Worm (Caenorhabditis elegans) whole organism, L3 larva: ENCODE measurements around the gene C52B9.4.

Experiments used
- R02D3.7 ChIP-seq: fragments of 150-350 bp; optimal IDR thresholded peaks from 2 replicates; lab custom pipeline; 2014; ENCODE audit warnings: missing biosample characterization, missing genetic modification characterization
- ZK546.5 ChIP-seq: sonication (generic microtip); optimal IDR thresholded peaks from 2 replicates; lab custom pipeline; 2017; ENCODE audit warnings: missing biosample characterization, missing genetic modification characterization
- aly-2 ChIP-seq: fragments of 150-350 bp; optimal IDR thresholded peaks from 2 replicates; lab custom pipeline; 2014; ENCODE audit warnings: missing biosample characterization, missing genetic modification characterization
- ama-1 ChIP-seq: fragments of 150-350 bp; optimal IDR thresholded peaks from 2 replicates; lab custom pipeline; 2018
- ceh-16 ChIP-seq: sonication (generic microtip); optimal IDR thresholded peaks from 2 replicates; lab custom pipeline; 2017; ENCODE audit warnings: missing biosample characterization, missing genetic modification characterization
- ceh-28 ChIP-seq: fragments of 150-350 bp; optimal IDR thresholded peaks from 2 replicates; lab custom pipeline; 2014; ENCODE audit warnings: missing biosample characterization, missing genetic modification reagents, missing genetic modification characterization
- ceh-9 ChIP-seq: sonication (generic microtip); optimal IDR thresholded peaks from 2 replicates; lab custom pipeline; 2018; ENCODE audit warnings: missing biosample characterization, missing genetic modification characterization
- daf-12 ChIP-seq: fragments of 150-350 bp; optimal IDR thresholded peaks from 2 replicates; lab custom pipeline; 2014; ENCODE audit warnings: missing biosample characterization, missing genetic modification reagents, missing genetic modification characterization
- egl-27 ChIP-seq: sonication (generic microtip); optimal IDR thresholded peaks from 4 replicates; lab custom pipeline; 2017; ENCODE audit warnings: missing biosample characterization, missing genetic modification reagents, missing genetic modification characterization
- egl-5 ChIP-seq: fragments of 150-350 bp; optimal IDR thresholded peaks from 2 replicates; lab custom pipeline; 2017; ENCODE audit warnings: missing biosample characterization, missing genetic modification reagents, missing genetic modification characterization, inconsistent platforms
- elt-1 ChIP-seq: fragments of 150-350 bp; optimal IDR thresholded peaks from 2 replicates; lab custom pipeline; 2014; ENCODE audit warnings: missing biosample characterization, missing genetic modification characterization
- elt-2 ChIP-seq: sonication (generic microtip); optimal IDR thresholded peaks from 2 replicates; lab custom pipeline; 2016; ENCODE audit warnings: missing genetic modification reagents, mild to moderate bottlenecking, missing genetic modification characterization, missing compliant biosample characterization
- eor-1 ChIP-seq, 2 experiments: fragments of 150-350 bp; optimal IDR thresholded peaks; 2 replicates each; lab custom pipeline; 2014 to 2018; ENCODE audit warnings: missing biosample characterization in 2 of 2, missing genetic modification characterization in 2 of 2
- fkh-10 ChIP-seq: sonication (generic microtip); optimal IDR thresholded peaks from 2 replicates; lab custom pipeline; 2017; ENCODE audit warnings: missing biosample characterization, missing genetic modification reagents, missing genetic modification characterization
- fkh-2 ChIP-seq: fragments of 150-350 bp; optimal IDR thresholded peaks from 2 replicates; lab custom pipeline; 2014; ENCODE audit warnings: missing biosample characterization, missing genetic modification reagents, missing genetic modification characterization
- fos-1 ChIP-seq: fragments of 150-350 bp; optimal IDR thresholded peaks from 2 replicates; lab custom pipeline; 2014; ENCODE audit warnings: missing biosample characterization, missing genetic modification characterization
- hmg-11 ChIP-seq: sonication (generic microtip); optimal IDR thresholded peaks from 2 replicates; lab custom pipeline; 2016; ENCODE audit warnings: missing genetic modification characterization, missing compliant biosample characterization
- lin-15B ChIP-seq: fragments of 150-350 bp; optimal IDR thresholded peaks from 2 replicates; lab custom pipeline; 2014; ENCODE audit warnings: missing biosample characterization, missing genetic modification characterization
- lin-39 ChIP-seq: fragments of 150-350 bp; optimal IDR thresholded peaks from 2 replicates; lab custom pipeline; 2018; ENCODE audit warnings: missing biosample characterization, missing genetic modification reagents, missing genetic modification characterization
- mdl-1 ChIP-seq: fragments of 150-350 bp; optimal IDR thresholded peaks from 2 replicates; lab custom pipeline; 2014; ENCODE audit warnings: missing biosample characterization, missing genetic modification characterization
- mml-1 ChIP-seq: fragments of 150-350 bp; sonication (generic microtip); optimal IDR thresholded peaks from 3 replicates; lab custom pipeline; 2014; ENCODE audit warnings: missing biosample characterization, missing genetic modification characterization
- nfya-1 ChIP-seq: sonication (generic microtip); optimal IDR thresholded peaks from 2 replicates; lab custom pipeline; 2017; ENCODE audit warnings: missing genetic modification characterization, mild to moderate bottlenecking, missing compliant biosample characterization, antibody characterized with exemption, moderate library complexity; ENCODE audit not compliant: insufficient read depth
- nhr-11 ChIP-seq: fragments of 150-350 bp; optimal IDR thresholded peaks from 2 replicates; lab custom pipeline; 2014; ENCODE audit warnings: missing biosample characterization, missing genetic modification characterization
- nhr-12 ChIP-seq: fragments of 150-350 bp; optimal IDR thresholded peaks from 2 replicates; lab custom pipeline; 2014; ENCODE audit warnings: missing biosample characterization, missing genetic modification characterization
- nhr-23 ChIP-seq: fragments of 150-350 bp; optimal IDR thresholded peaks from 2 replicates; lab custom pipeline; 2014; ENCODE audit warnings: missing biosample characterization, missing genetic modification reagents, missing genetic modification characterization
- nhr-237 ChIP-seq: fragments of 150-350 bp; optimal IDR thresholded peaks from 2 replicates; lab custom pipeline; 2014; ENCODE audit warnings: missing biosample characterization, missing genetic modification characterization
- nhr-25 ChIP-seq: sonication (generic microtip); optimal IDR thresholded peaks from 2 replicates; lab custom pipeline; 2017; ENCODE audit warnings: missing biosample characterization, missing genetic modification characterization
- nhr-43 ChIP-seq: sonication (generic microtip); optimal IDR thresholded peaks from 2 replicates; lab custom pipeline; 2016; ENCODE audit warnings: mild to moderate bottlenecking, missing genetic modification characterization, missing compliant biosample characterization; ENCODE audit not compliant: poor library complexity, severe bottlenecking
- nhr-67 ChIP-seq: fragments of 150-350 bp; optimal IDR thresholded peaks from 2 replicates; lab custom pipeline; 2014; ENCODE audit warnings: missing biosample characterization, missing genetic modification characterization
- nhr-76 ChIP-seq: fragments of 150-350 bp; sonication (generic microtip); optimal IDR thresholded peaks from 5 replicates; lab custom pipeline; 2014; ENCODE audit warnings: missing biosample characterization, missing genetic modification characterization
- nhr-77 ChIP-seq: fragments of 150-350 bp; optimal IDR thresholded peaks from 2 replicates; lab custom pipeline; 2014; ENCODE audit warnings: missing biosample characterization, missing genetic modification characterization
- pha-4 ChIP-seq: fragments of 150-350 bp; optimal IDR thresholded peaks from 2 replicates; lab custom pipeline; 2014; ENCODE audit warnings: missing biosample characterization, missing genetic modification reagents, missing genetic modification characterization
- sea-2 ChIP-seq: fragments of 150-350 bp; sonication (generic microtip); optimal IDR thresholded peaks from 4 replicates; lab custom pipeline; 2014; ENCODE audit warnings: missing biosample characterization, missing genetic modification reagents, missing genetic modification characterization
- skn-1 ChIP-seq: fragments of 150-350 bp; optimal IDR thresholded peaks from 2 replicates; lab custom pipeline; 2014; ENCODE audit warnings: missing biosample characterization, missing genetic modification characterization
- snpc-4 ChIP-seq: fragments of 150-350 bp; optimal IDR thresholded peaks from 2 replicates; lab custom pipeline; 2014; ENCODE audit warnings: missing biosample characterization, missing genetic modification characterization
- tbx-2 ChIP-seq: sonication (generic microtip); optimal IDR thresholded peaks from 2 replicates; lab custom pipeline; 2016; ENCODE audit warnings: mild to moderate bottlenecking, missing genetic modification characterization, missing compliant biosample characterization
- unc-62 ChIP-seq: fragments of 150-350 bp; sonication (generic microtip); optimal IDR thresholded peaks from 4 replicates; lab custom pipeline; 2014; ENCODE audit warnings: missing biosample characterization, missing genetic modification reagents, missing genetic modification characterization
- zag-1 ChIP-seq: fragments of 150-350 bp; optimal IDR thresholded peaks from 2 replicates; lab custom pipeline; 2014; ENCODE audit warnings: missing biosample characterization, missing genetic modification characterization
- ztf-11 ChIP-seq: fragments of 150-350 bp; optimal IDR thresholded peaks from 2 replicates; lab custom pipeline; 2014; ENCODE audit warnings: missing biosample characterization, missing genetic modification characterization
- ztf-4 ChIP-seq: fragments of 150-350 bp; optimal IDR thresholded peaks from 2 replicates; lab custom pipeline; 2014; ENCODE audit warnings: missing biosample characterization, missing genetic modification characterization

The C52B9.4 gene

ce11 chrX:4252047-4252446, 8.4 kb upstream of the C52B9.4 start, which contains the start of gene srv-5:
TSS of gene srv-5 (plus strand) at chrX:4252347.
- TF ChIP-seq elt-2 (no peak), tbx-2 (tag; lab: Kevin White, UChicago) (no peak), fkh-10 (GFP tag; lab: Kevin White, UChicago) (no peak), R02D3.7 (tag; lab: Kevin White, UChicago) (no peak)

DNA sequence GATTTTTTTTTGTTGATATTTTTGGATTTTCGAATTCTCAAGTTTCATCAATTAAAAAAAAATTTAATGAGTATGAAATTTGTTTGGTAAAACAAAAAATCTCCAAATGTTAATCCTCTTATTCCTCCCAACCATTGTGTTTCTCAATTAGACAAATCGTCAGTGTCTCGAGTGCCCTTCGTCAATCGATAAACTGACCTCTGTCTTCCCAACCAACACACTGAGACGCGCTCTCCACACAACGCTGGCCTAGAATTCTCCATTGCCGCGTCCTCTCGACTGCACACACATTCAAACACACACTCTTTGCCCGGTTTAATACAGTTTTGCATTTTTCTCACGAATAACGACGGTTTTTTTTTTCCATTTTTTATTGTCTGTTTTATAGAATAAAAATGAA, 5.7 kb upstream of the C52B9.4 start, which contains the start of gene taf-11.1:
Gene taf-11.1, plus strand, starts transcription at position 389 of the 400 bp plus-strand sequence.
- TF ChIP-seq skn-1 (tag; lab: Kevin White, UChicago) (no peak), tbx-2 (tag; lab: Kevin White, UChicago) (no peak), R02D3.7 (tag; lab: Kevin White, UChicago) (no peak), fkh-10 (GFP tag; lab: Kevin White, UChicago) (no peak), fos-1 (no peak), daf-12 (tag; lab: Kevin White, UChicago) (no peak), ztf-4 (tag; lab: Kevin White, UChicago) (no peak), mml-1 (no peak), egl-27 (tag; lab: Kevin White, UChicago) (no peak), ama-1 (lab: Kevin White, UChicago) (no peak), hmg-11 (tag; lab: Kevin White, UChicago) (peak; percentile 3), ceh-9 (tag; lab: Kevin White, UChicago) (no peak), eor-1 (tag; optimal IDR thresholded peaks at IDR 0.05; lab: Kevin White, UChicago) (no peak), nhr-23 (peak; percentile 41), mdl-1 (tag; lab: Kevin White, UChicago) (no peak), elt-1 (tag; lab: Kevin White, UChicago) (no peak), nfya-1 (tag; lab: Kevin White, UChicago) (peak; percentile 45), nhr-25 (tag; lab: Kevin White, UChicago) (peak; percentile 71), nhr-76 (tag; lab: Kevin White, UChicago) (no peak), lin-15B (tag; lab: Kevin White, UChicago) (no peak), sea-2 (GFP tag; lab: Kevin White, UChicago) (no peak), fkh-2 (tag; lab: Kevin White, UChicago) (no peak), lin-39 (tag; lab: Kevin White, UChicago) (peak; percentile 18), nhr-11 (tag; lab: Kevin White, UChicago) (no peak), aly-2 (no peak), ceh-16 (tag; lab: Kevin White, UChicago) (no peak), nhr-67 (tag; lab: Kevin White, UChicago) (no peak), nhr-77 (no peak), ceh-28 (peak; percentile 72), pha-4 (peak; percentile 32), ztf-11 (no peak), elt-2 (no peak), ZK546.5 (tag; lab: Kevin White, UChicago) (no peak), nhr-43 (no peak), nhr-12 (no peak), egl-5 (no peak), snpc-4 (no peak)
- TF ChIP-seq, all 47 proteins: peak for 7

DNA sequence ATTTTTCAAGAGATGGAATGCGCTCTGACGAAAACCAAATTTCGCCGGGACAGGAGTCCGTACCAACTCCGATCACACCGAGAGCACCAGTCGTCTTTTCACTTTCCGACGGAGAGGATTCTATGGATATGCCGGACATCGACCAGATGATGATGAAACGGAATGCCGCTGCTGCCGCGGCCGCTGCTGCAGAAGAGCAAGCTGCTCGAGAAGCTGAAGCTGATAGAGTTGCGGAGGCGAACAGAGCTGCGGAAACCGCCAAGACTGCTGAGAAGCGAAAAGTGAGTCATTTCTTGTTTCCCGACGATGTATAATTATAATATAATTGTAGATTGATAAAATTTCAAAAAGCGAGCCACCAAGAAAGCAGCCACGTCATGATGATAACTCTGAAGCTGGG, 5.1 kb upstream of the C52B9.4 start:
- TF ChIP-seq sea-2 (GFP tag; lab: Kevin White, UChicago): no peak
- no peak for TF ChIP-seq mml-1
- no peak for TF ChIP-seq nhr-67 (tag; lab: Kevin White, UChicago)
- TF ChIP-seq nhr-12: no peak
- no peak for TF ChIP-seq egl-27 (tag; lab: Kevin White, UChicago)
- TF ChIP-seq zag-1 (tag; lab: Kevin White, UChicago): no peak
- TF ChIP-seq nhr-237 (tag; lab: Kevin White, UChicago): no peak
- TF ChIP-seq ztf-11: no peak
- TF ChIP-seq nfya-1 (tag; lab: Kevin White, UChicago): no peak
- TF ChIP-seq egl-5: no peak
- no peak for TF ChIP-seq hmg-11 (tag; lab: Kevin White, UChicago)
- TF ChIP-seq fos-1: no peak
- TF ChIP-seq unc-62: no peak
